Fruit fly (Drosophila melanogaster): ENCODE measurements around the gene Atg8a.

dm6 chrX:10751777-10752176, 16.4 kb downstream of the Atg8a start:
- TF ChIP-seq CTCF (optimal IDR thresholded peaks at IDR 0.05), result no peak
- TF ChIP-seq CG8478 (optimal IDR thresholded peaks at IDR 0.05), result no peak
